Worm (Caenorhabditis elegans): Measurements from ENCODE around the gene mix-1.

DNA sequence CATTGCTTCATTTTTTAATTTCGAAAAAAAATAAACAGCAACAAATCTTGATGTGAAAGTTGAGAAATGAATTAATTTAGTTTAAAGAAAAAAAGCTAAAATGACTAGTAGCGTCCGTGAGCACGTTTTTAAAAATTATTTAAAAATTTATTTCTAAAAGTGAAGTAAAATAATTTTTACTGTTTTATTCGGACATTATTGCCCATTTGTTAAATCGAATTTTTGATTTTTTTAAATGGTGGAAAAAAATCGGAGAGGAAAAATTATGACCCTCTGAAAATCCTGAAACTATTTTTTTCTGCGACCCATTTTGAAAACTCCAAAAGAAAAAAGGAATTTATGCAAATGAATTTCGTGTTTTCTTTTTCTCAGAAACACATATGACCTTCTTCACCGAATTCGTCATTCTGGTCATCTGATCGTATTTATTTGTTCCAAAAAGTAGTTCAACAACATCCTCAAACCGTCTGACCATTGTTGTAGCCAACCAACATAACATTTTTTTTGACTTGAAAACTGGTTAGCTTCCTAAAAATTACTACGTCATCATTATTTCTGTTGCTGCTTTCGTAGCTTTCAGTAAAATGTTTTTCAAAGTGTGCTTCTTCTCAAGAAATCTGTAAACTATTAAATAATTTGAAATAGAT, 61.9 kb downstream of the mix-1 start, which contains the start of gene F44F4.3:
- TF ChIP-seq nfya-2 (GFP tag; IDR thresholded peaks at IDR 0.05) (no peak), lsy-27 (tag; optimal IDR thresholded peaks at IDR 0.05; ENCODE audit: borderline replicate concordance, insufficient read depth) (no peak), lir-1 (GFP tag; conservative IDR thresholded peaks at IDR 0.05) (no peak), F22D6.2 (tag; optimal IDR thresholded peaks at IDR 0.05) (no peak), pha-4 (tag; optimal IDR thresholded peaks at IDR 0.05) (no peak), ama-1 (optimal IDR thresholded peaks at IDR 0.05) (no peak), ama-1 (GFP tag; optimal IDR thresholded peaks at IDR 0.05) (no peak), nfya-1 (tag; optimal IDR thresholded peaks at IDR 0.05; ENCODE audit: borderline replicate concordance, insufficient read depth) (no peak), nhr-80 (tag; optimal IDR thresholded peaks at IDR 0.05) (no peak), Y56A3A.18 (GFP tag; IDR thresholded peaks at IDR 0.05) (no peak), Y95B8A.8 (GFP tag; IDR thresholded peaks at IDR 0.05) (no peak), ztf-25 (GFP tag; IDR thresholded peaks at IDR 0.05) (no peak), ceh-100 (GFP tag; IDR thresholded peaks at IDR 0.05) (no peak), unc-62 (GFP tag; optimal IDR thresholded peaks at IDR 0.05) (no peak)

Data from whole organism, young adult.